Worm (Caenorhabditis elegans) whole organism, young adult: ENCODE data around the gene cut-1.

Experiments used
- B0336.3 ChIP-seq: fragments of 200-800 bp; sonication (Bioruptor generic); IDR thresholded peaks from 2 replicates; pipeline ENCODE4 v1.3.6; 2022; ENCODE audit warnings: missing genetic modification characterization, missing compliant biosample characterization
- F22D6.2 ChIP-seq: sonication (generic microtip); optimal IDR thresholded peaks from 2 replicates; lab custom pipeline; 2016; ENCODE audit warnings: mild to moderate bottlenecking, missing genetic modification characterization, missing compliant biosample characterization
- F49E8.2 ChIP-seq: sonication (generic microtip); optimal IDR thresholded peaks from 3 replicates; lab custom pipeline; 2017; ENCODE audit warnings: missing genetic modification characterization, mild to moderate bottlenecking, missing compliant biosample characterization, antibody characterized with exemption, moderate library complexity; ENCODE audit not compliant: insufficient read depth
- F55B11.4 ChIP-seq: sonication (generic microtip); optimal IDR thresholded peaks from 2 replicates; lab custom pipeline; 2016; ENCODE audit warnings: missing compliant biosample characterization, missing genetic modification characterization, borderline replicate concordance; ENCODE audit not compliant: insufficient read depth
- Y56A3A.18 ChIP-seq: fragments of 200-800 bp; sonication (Bioruptor generic); IDR thresholded peaks from 2 replicates; pipeline ENCODE4 v1.3.6; 2022; ENCODE audit warnings: missing genetic modification reagents, missing genetic modification characterization, missing compliant biosample characterization
- Y95B8A.8 ChIP-seq: fragments of 200-800 bp; sonication (Bioruptor generic); IDR thresholded peaks from 2 replicates; pipeline ENCODE4 v1.3.6; 2022; ENCODE audit warnings: missing genetic modification reagents, missing genetic modification characterization, missing compliant biosample characterization
- aptf-3 ChIP-seq: fragments of 200-800 bp; sonication (Bioruptor generic); IDR thresholded peaks from 2 replicates; pipeline ENCODE4 v1.3.6; 2022; ENCODE audit warnings: missing genetic modification characterization, missing compliant biosample characterization
- athp-1 ChIP-seq: sonication (generic microtip); optimal IDR thresholded peaks from 2 replicates; lab custom pipeline; 2017; ENCODE audit warnings: mild to moderate bottlenecking, missing genetic modification characterization, missing compliant biosample characterization
- attf-3 ChIP-seq: fragments of 200-800 bp; sonication (Bioruptor generic); conservative IDR thresholded peaks from 2 replicates; pipeline ENCODE4 v1.3.6; 2022; ENCODE audit warnings: missing genetic modification reagents, missing genetic modification characterization, missing compliant biosample characterization
- bed-2 ChIP-seq: fragments of 200-800 bp; sonication (Bioruptor generic); IDR thresholded peaks from 2 replicates; pipeline ENCODE4 v1.3.6; 2022; ENCODE audit warnings: missing genetic modification reagents, missing genetic modification characterization, missing compliant biosample characterization
- cebp-1 ChIP-seq, 2 experiments: fragments of 200-800 bp in 1 of 2; sonication (Bioruptor generic) in 1 of 2; sonication (generic microtip) in 1 of 2; IDR thresholded peaks in 1 of 2; optimal IDR thresholded peaks in 1 of 2; 2 replicates each; pipeline versions ENCODE4 v1.3.6 to Lab custom; 2017 to 2022; ENCODE audit warnings: missing compliant biosample characterization in 2 of 2, missing genetic modification characterization in 2 of 2, mild to moderate bottlenecking in 1 of 2, missing genetic modification reagents in 1 of 2, moderate library complexity in 1 of 2
- ceh-27 ChIP-seq: fragments of 200-800 bp; sonication (Bioruptor generic); optimal IDR thresholded peaks from 2 replicates; lab custom pipeline; 2018; ENCODE audit warnings: mild to moderate bottlenecking, missing genetic modification characterization, moderate library complexity, missing compliant biosample characterization
- ceh-91 ChIP-seq: fragments of 200-800 bp; sonication (Bioruptor generic); IDR thresholded peaks from 2 replicates; pipeline ENCODE4 v1.3.6; 2022; ENCODE audit warnings: missing genetic modification reagents, missing genetic modification characterization, missing compliant biosample characterization
- chd-7 ChIP-seq: sonication (generic microtip); optimal IDR thresholded peaks from 2 replicates; lab custom pipeline; 2016; ENCODE audit warnings: mild to moderate bottlenecking, missing genetic modification characterization, moderate library complexity, missing compliant biosample characterization
- dox-1 ChIP-seq: fragments of 200-800 bp; sonication (Bioruptor generic); IDR thresholded peaks from 2 replicates; pipeline ENCODE4 v1.3.6; 2022; ENCODE audit warnings: missing genetic modification reagents, missing genetic modification characterization, missing compliant biosample characterization
- efl-1 ChIP-seq: fragments of 150-350 bp; optimal IDR thresholded peaks from 2 replicates; lab custom pipeline; 2014; ENCODE audit warnings: missing biosample characterization, missing genetic modification reagents, missing genetic modification characterization
- egrh-3 ChIP-seq: fragments of 200-800 bp; sonication (Bioruptor generic); IDR thresholded peaks from 2 replicates; pipeline ENCODE4 v1.3.6; 2022; ENCODE audit warnings: missing genetic modification reagents, missing genetic modification characterization, missing compliant biosample characterization
- ets-4 ChIP-seq: fragments of 200-800 bp; sonication (Bioruptor generic); optimal IDR thresholded peaks from 2 replicates; lab custom pipeline; 2018; ENCODE audit warnings: mild to moderate bottlenecking, missing genetic modification characterization, missing compliant biosample characterization
- fkh-3 ChIP-seq: sonication (generic microtip); optimal IDR thresholded peaks from 2 replicates; lab custom pipeline; 2016; ENCODE audit warnings: mild to moderate bottlenecking, missing genetic modification characterization, missing compliant biosample characterization
- him-1 ChIP-seq: sonication (generic microtip); optimal IDR thresholded peaks from 2 replicates; lab custom pipeline; 2016; ENCODE audit warnings: missing genotype, missing genetic modification reagents, missing genetic modification characterization, missing compliant biosample characterization
- hlh-12 ChIP-seq: sonication (generic microtip); optimal IDR thresholded peaks from 2 replicates; lab custom pipeline; 2016; ENCODE audit warnings: missing genetic modification characterization, missing compliant biosample characterization
- hmg-1.2 ChIP-seq: fragments of 200-800 bp; sonication (Bioruptor generic); IDR thresholded peaks from 2 replicates; pipeline ENCODE4 v1.3.6; 2022; ENCODE audit warnings: missing genetic modification reagents, missing genetic modification characterization, missing compliant biosample characterization
- let-526 ChIP-seq: fragments of 200-800 bp; sonication (Bioruptor generic); IDR thresholded peaks from 2 replicates; pipeline ENCODE4 v1.3.6; 2022; ENCODE audit warnings: missing genetic modification reagents, missing genetic modification characterization, missing compliant biosample characterization
- lin-26 ChIP-seq: fragments of 200-800 bp; sonication (Bioruptor generic); IDR thresholded peaks from 2 replicates; pipeline ENCODE4 v1.3.6; 2022; ENCODE audit warnings: missing genetic modification reagents, missing genetic modification characterization, missing compliant biosample characterization
- lin-40 ChIP-seq: sonication (generic microtip); optimal IDR thresholded peaks from 2 replicates; lab custom pipeline; 2016; ENCODE audit warnings: missing genetic modification characterization, mild to moderate bottlenecking, missing compliant biosample characterization, missing genotype, missing genetic modification reagents
- lsl-1 ChIP-seq: fragments of 200-800 bp; sonication (Bioruptor generic); optimal IDR thresholded peaks from 2 replicates; lab custom pipeline; 2018; ENCODE audit warnings: mild to moderate bottlenecking, missing genetic modification characterization, moderate library complexity, missing compliant biosample characterization
- madf-3 ChIP-seq: fragments of 200-800 bp; sonication (Bioruptor generic); IDR thresholded peaks from 2 replicates; pipeline ENCODE4 v1.3.6; 2022; ENCODE audit warnings: missing genetic modification reagents, missing genetic modification characterization, missing compliant biosample characterization
- madf-6 ChIP-seq: fragments of 200-800 bp; sonication (Bioruptor generic); IDR thresholded peaks from 2 replicates; pipeline ENCODE4 v1.3.6; 2022; ENCODE audit warnings: missing genetic modification reagents, missing genetic modification characterization, missing compliant biosample characterization
- mel-28 ChIP-seq: sonication (generic microtip); optimal IDR thresholded peaks from 2 replicates; lab custom pipeline; 2016; ENCODE audit warnings: borderline replicate concordance, mild to moderate bottlenecking, missing genetic modification characterization, missing compliant biosample characterization
- nfya-1 ChIP-seq: sonication (generic microtip); optimal IDR thresholded peaks from 2 replicates; lab custom pipeline; 2017; ENCODE audit warnings: antibody characterized with exemption, missing compliant biosample characterization, missing genetic modification characterization, borderline replicate concordance; ENCODE audit not compliant: insufficient read depth
- nfyb-1 ChIP-seq: fragments of 200-800 bp; sonication (Bioruptor generic); IDR thresholded peaks from 2 replicates; pipeline ENCODE4 v1.3.6; 2022; ENCODE audit warnings: missing genetic modification reagents, missing genetic modification characterization, missing compliant biosample characterization
- nhr-120 ChIP-seq: fragments of 200-800 bp; sonication (Bioruptor generic); IDR thresholded peaks from 2 replicates; pipeline ENCODE4 v1.3.6; 2022; ENCODE audit warnings: missing genetic modification characterization, missing compliant biosample characterization
- nhr-179 ChIP-seq: sonication (generic microtip); optimal IDR thresholded peaks from 2 replicates; lab custom pipeline; 2016; ENCODE audit warnings: mild to moderate bottlenecking, missing genetic modification characterization, missing compliant biosample characterization
- nhr-90 ChIP-seq: sonication (generic microtip); optimal IDR thresholded peaks from 2 replicates; lab custom pipeline; 2016; ENCODE audit warnings: missing genotype, mild to moderate bottlenecking, missing genetic modification characterization, missing compliant biosample characterization
- repo-1 ChIP-seq: sonication (generic microtip); optimal IDR thresholded peaks from 2 replicates; lab custom pipeline; 2017; ENCODE audit warnings: mild to moderate bottlenecking, missing genetic modification characterization, missing compliant biosample characterization
- rpc-1 ChIP-seq, 2 experiments: fragments of 150-350 bp in 1 of 2; sonication (generic microtip) in 1 of 2; optimal IDR thresholded peaks; 2 replicates each; lab custom pipeline; 2014 to 2018; ENCODE audit warnings: missing biosample characterization in 1 of 2, missing genetic modification characterization in 1 of 2, missing genetic modification reagents in 1 of 2, missing genotype in 1 of 2
- sdz-38 ChIP-seq: sonication (generic microtip); optimal IDR thresholded peaks from 2 replicates; lab custom pipeline; 2016; ENCODE audit warnings: missing genotype, missing genetic modification characterization, missing compliant biosample characterization
- sea-2 ChIP-seq: fragments of 200-800 bp; sonication (Bioruptor generic); IDR thresholded peaks from 2 replicates; pipeline ENCODE4 v1.3.6; 2022; ENCODE audit warnings: missing genetic modification characterization, missing compliant biosample characterization
- snpc-1.1 ChIP-seq: sonication (generic microtip); optimal IDR thresholded peaks from 2 replicates; lab custom pipeline; 2017; ENCODE audit warnings: missing genetic modification characterization, mild to moderate bottlenecking, missing compliant biosample characterization, antibody characterized with exemption, moderate library complexity, missing genotype, missing genetic modification reagents; ENCODE audit not compliant: insufficient read depth
- snpc-1.3 ChIP-seq: sonication (generic microtip); optimal IDR thresholded peaks from 2 replicates; lab custom pipeline; 2017; ENCODE audit warnings: missing genetic modification characterization, mild to moderate bottlenecking, missing compliant biosample characterization, antibody characterized with exemption, moderate library complexity, missing genotype, missing genetic modification reagents; ENCODE audit not compliant: insufficient read depth
- snpc-4 ChIP-seq, 5 experiments: fragments of 150-350 bp in 1 of 5; sonication (generic microtip) in 4 of 5; optimal IDR thresholded peaks; 2 replicates each; lab custom pipeline; 2014 to 2018; ENCODE audit warnings: missing genetic modification characterization in 5 of 5, missing biosample characterization in 3 of 5, antibody characterized with exemption in 2 of 5, mild to moderate bottlenecking in 2 of 5, missing compliant biosample characterization in 2 of 5, missing genotype in 2 of 5, moderate library complexity in 2 of 5, missing genetic modification reagents in 1 of 5
- zfh-2 ChIP-seq: fragments of 200-800 bp; sonication (Bioruptor generic); conservative IDR thresholded peaks from 2 replicates; pipeline ENCODE4 v1.3.6; 2022; ENCODE audit warnings: missing genetic modification reagents, missing genetic modification characterization, missing compliant biosample characterization
- zim-3 ChIP-seq: sonication (generic microtip); optimal IDR thresholded peaks from 2 replicates; lab custom pipeline; 2017; ENCODE audit warnings: mild to moderate bottlenecking, missing genetic modification characterization, moderate library complexity, missing compliant biosample characterization
- ztf-3 ChIP-seq: fragments of 200-800 bp; sonication (Bioruptor generic); optimal IDR thresholded peaks from 2 replicates; lab custom pipeline; 2018; ENCODE audit warnings: mild to moderate bottlenecking, missing genetic modification characterization, missing compliant biosample characterization
- ztf-6 ChIP-seq: fragments of 200-800 bp; sonication (Bioruptor generic); IDR thresholded peaks from 2 replicates; pipeline ENCODE4 v1.3.6; 2022; ENCODE audit warnings: missing genetic modification reagents, missing genetic modification characterization, missing compliant biosample characterization

The cut-1 gene

ce11 chrII:11305627-11306449 lies 36.9 kb downstream of the cut-1 start, which contains the start of gene rsf-1 (continued):
- TF ChIP-seq ets-4 (GFP tag; lab: Kevin White, UChicago): no peak
- TF ChIP-seq nfya-1: no peak
- peak; percentile 49 for TF ChIP-seq rpc-1 (optimal IDR thresholded peaks at IDR 0.05; lab: Kevin White, UChicago)
- TF ChIP-seq rpc-1 (tag; optimal IDR thresholded peaks at IDR 0.05; lab: Kevin White, UChicago): peak; percentile 70
- no peak for TF ChIP-seq chd-7 (tag; lab: Kevin White, UChicago)
- no peak for TF ChIP-seq attf-3
- no peak for TF ChIP-seq snpc-1.3
- no peak for TF ChIP-seq bed-2 (GFP tag; lab: Robert Waterston, UW)
- no peak for TF ChIP-seq ceh-27 (GFP tag; lab: Kevin White, UChicago)
- no peak for TF ChIP-seq ceh-91 (GFP tag; lab: Robert Waterston, UW)
- no peak for TF ChIP-seq efl-1 (GFP tag; lab: Kevin White, UChicago)
- TF ChIP-seq let-526 (GFP tag; lab: Robert Waterston, UW): no peak
- TF ChIP-seq F55B11.4 (tag; lab: Kevin White, UChicago): no peak
- no peak for TF ChIP-seq mel-28 (tag; lab: Kevin White, UChicago)
- no peak for TF ChIP-seq B0336.3
- no peak for TF ChIP-seq nhr-120 (GFP tag; lab: Robert Waterston, UW)
- no peak for TF ChIP-seq Y95B8A.8
- TF ChIP-seq ztf-3: no peak
- TF ChIP-seq nhr-179 (tag; lab: Kevin White, UChicago): no peak
- no peak for TF ChIP-seq lsl-1 (GFP tag; lab: Kevin White, UChicago)
- no peak for TF ChIP-seq F22D6.2 (tag; lab: Kevin White, UChicago)
- no peak for TF ChIP-seq egrh-3
- TF ChIP-seq sdz-38 (tag; lab: Kevin White, UChicago): no peak
- no peak for TF ChIP-seq hlh-12
- TF ChIP-seq Y56A3A.18 (GFP tag; lab: Robert Waterston, UW): no peak
- TF ChIP-seq hmg-1.2 (GFP tag; lab: Robert Waterston, UW): peak; percentile 79
- no peak for TF ChIP-seq fkh-3 (tag; lab: Kevin White, UChicago)
- TF ChIP-seq lin-40: no peak
- no peak for TF ChIP-seq repo-1 (tag; lab: Kevin White, UChicago)
- TF ChIP-seq madf-3 (GFP tag; lab: Robert Waterston, UW): no peak
- peak; percentile 15 for TF ChIP-seq nhr-90 (tag; lab: Kevin White, UChicago)
- peak; percentile 64 for TF ChIP-seq zfh-2 (GFP tag; lab: Robert Waterston, UW)
- TF ChIP-seq nfyb-1: peak; percentile 24; the same call in 1 of the 2 replicates
- no peak for TF ChIP-seq snpc-4 (GFP tag; optimal IDR thresholded peaks at IDR 0.05; lab: Kevin White, UChicago)
- peak in 2 of 4 experiments; percentile 16 to 21 for TF ChIP-seq snpc-4 (tag; optimal IDR thresholded peaks at IDR 0.05; lab: Kevin White, UChicago)
- no peak for TF ChIP-seq aptf-3 (GFP tag; lab: Robert Waterston, UW)
- TF ChIP-seq cebp-1 (GFP tag; IDR thresholded peaks at IDR 0.05; lab: Robert Waterston, UW): no peak
- TF ChIP-seq cebp-1 (tag; optimal IDR thresholded peaks at IDR 0.05; lab: Kevin White, UChicago): peak; percentile 25
- no peak for TF ChIP-seq F49E8.2
- no peak for TF ChIP-seq snpc-1.1
- TF ChIP-seq dox-1 (GFP tag; lab: Robert Waterston, UW): peak; percentile 37; the same call in 1 of the 2 replicates
- no peak for TF ChIP-seq sea-2 (GFP tag; lab: Robert Waterston, UW)
- no peak for TF ChIP-seq athp-1
- TF ChIP-seq ztf-6 (GFP tag; lab: Robert Waterston, UW): no peak
- peak; percentile 69 for TF ChIP-seq him-1 (tag; lab: Kevin White, UChicago)
- peak; percentile 81 for TF ChIP-seq lin-26 (GFP tag; lab: Robert Waterston, UW)
- TF ChIP-seq zim-3: no peak
- peak; percentile 51 for TF ChIP-seq madf-6 (GFP tag; lab: Robert Waterston, UW)
